Worm (Caenorhabditis elegans) whole organism, L1 larva: Measurements from ENCODE around the gene npr-8.

Experiments
- C34B4.2 ChIP-seq: sonication (generic microtip); optimal IDR thresholded peaks from 2 replicates; lab custom pipeline; 2017; ENCODE audit warnings: mild to moderate bottlenecking, missing genetic modification characterization, missing compliant biosample characterization
- F16B12.6 ChIP-seq: fragments of 150-350 bp; optimal IDR thresholded peaks from 2 replicates; lab custom pipeline; 2014; ENCODE audit warnings: missing biosample characterization, missing genetic modification characterization
- Y116A8C.19 ChIP-seq: sonication (generic microtip); optimal IDR thresholded peaks from 2 replicates; lab custom pipeline; 2016; ENCODE audit warnings: missing compliant biosample characterization, missing genetic modification characterization, borderline replicate concordance
- alr-1 ChIP-seq: fragments of 200-800 bp; sonication (Bioruptor generic); optimal IDR thresholded peaks from 2 replicates; lab custom pipeline; 2018; ENCODE audit warnings: borderline replicate concordance, mild to moderate bottlenecking, missing genetic modification characterization, missing compliant biosample characterization
- aly-2 ChIP-seq: fragments of 150-350 bp; optimal IDR thresholded peaks from 2 replicates; lab custom pipeline; 2014; ENCODE audit warnings: missing biosample characterization, missing genetic modification characterization
- blmp-1 ChIP-seq: fragments of 150-350 bp; optimal IDR thresholded peaks from 2 replicates; lab custom pipeline; 2014; ENCODE audit warnings: missing biosample characterization, missing genetic modification characterization
- ceh-82 ChIP-seq, 3 experiments: fragments of 150-350 bp in 1 of 3; sonication (generic microtip) in 2 of 3; optimal IDR thresholded peaks; 2 replicates each; lab custom pipeline; 2014 to 2017; ENCODE audit warnings: missing biosample characterization in 3 of 3, missing genetic modification characterization in 3 of 3
- ceh-90 ChIP-seq: sonication (generic microtip); optimal IDR thresholded peaks from 2 replicates; lab custom pipeline; 2016; ENCODE audit warnings: missing genetic modification characterization, missing compliant biosample characterization
- dpl-1 ChIP-seq, 3 experiments: fragments of 150-350 bp in 2 of 3; sonication (generic microtip) in 1 of 3; optimal IDR thresholded peaks; 2 replicates each; lab custom pipeline; 2014 to 2017; ENCODE audit warnings: missing biosample characterization in 3 of 3, missing genetic modification characterization in 3 of 3, missing genetic modification reagents in 3 of 3
- efl-1 ChIP-seq, 4 experiments: fragments of 150-350 bp; optimal IDR thresholded peaks in 3 of 4; peaks in 1 of 4; 1 replicate in 1 of 4; 2 replicates in 3 of 4; lab custom pipeline; 2014; ENCODE audit warnings: missing biosample characterization in 2 of 4, missing genetic modification characterization in 2 of 4, missing genetic modification reagents in 2 of 4
- egl-27 ChIP-seq, 2 experiments: fragments of 150-350 bp in 1 of 2; sonication (generic microtip); optimal IDR thresholded peaks; 3 replicates each; lab custom pipeline; 2017 to 2018; ENCODE audit warnings: missing biosample characterization in 2 of 2, missing genetic modification characterization in 2 of 2, missing genetic modification reagents in 2 of 2
- elt-3 ChIP-seq, 6 experiments: fragments of 150-350 bp in 1 of 6; sonication (generic microtip); optimal IDR thresholded peaks; 2 replicates each; lab custom pipeline; 2017 to 2018; ENCODE audit warnings: missing biosample characterization in 6 of 6, missing genetic modification characterization in 6 of 6, inconsistent platforms in 1 of 6
- ets-5 ChIP-seq: fragments of 200-800 bp; sonication (Bioruptor generic); IDR thresholded peaks from 2 replicates; pipeline ENCODE4 v1.3.6; 2022; ENCODE audit warnings: missing genetic modification characterization, missing compliant biosample characterization
- fkh-10 ChIP-seq: sonication (generic microtip); optimal IDR thresholded peaks from 2 replicates; lab custom pipeline; 2017; ENCODE audit warnings: missing biosample characterization, missing genetic modification reagents, missing genetic modification characterization
- fkh-4 ChIP-seq: sonication (generic microtip); optimal IDR thresholded peaks from 2 replicates; lab custom pipeline; 2016; ENCODE audit warnings: missing compliant biosample characterization, missing genetic modification characterization, borderline replicate concordance
- fos-1 ChIP-seq: fragments of 150-350 bp; optimal IDR thresholded peaks from 2 replicates; lab custom pipeline; 2014; ENCODE audit warnings: missing biosample characterization, missing genetic modification characterization
- hlh-4 ChIP-seq: sonication (generic microtip); optimal IDR thresholded peaks from 2 replicates; lab custom pipeline; 2016; ENCODE audit warnings: mild to moderate bottlenecking, missing genetic modification characterization, missing compliant biosample characterization
- hpl-2 ChIP-seq: fragments of 150-350 bp; optimal IDR thresholded peaks from 2 replicates; lab custom pipeline; 2014; ENCODE audit warnings: missing biosample characterization, missing genetic modification reagents, missing genetic modification characterization
- lin-14 ChIP-seq: fragments of 200-800 bp; sonication (Bioruptor generic); optimal IDR thresholded peaks from 2 replicates; lab custom pipeline; 2018; ENCODE audit warnings: mild to moderate bottlenecking, missing genetic modification characterization, moderate library complexity, missing compliant biosample characterization
- lin-35 ChIP-seq, 2 experiments: fragments of 150-350 bp; optimal IDR thresholded peaks; 2 replicates each; lab custom pipeline; 2014; ENCODE audit warnings: missing biosample characterization in 2 of 2, missing genetic modification characterization in 2 of 2, missing genetic modification reagents in 2 of 2
- lir-3 ChIP-seq: sonication (generic microtip); optimal IDR thresholded peaks from 2 replicates; lab custom pipeline; 2016; ENCODE audit warnings: mild to moderate bottlenecking, missing genetic modification characterization, moderate library complexity, missing compliant biosample characterization; ENCODE audit not compliant: poor library complexity
- lsy-2 ChIP-seq, 2 experiments: fragments of 150-350 bp; optimal IDR thresholded peaks; 2 replicates each; lab custom pipeline; 2014; ENCODE audit warnings: missing biosample characterization in 2 of 2, missing genetic modification characterization in 2 of 2
- mab-9 ChIP-seq: fragments of 200-800 bp; sonication (Bioruptor generic); IDR thresholded peaks from 2 replicates; pipeline ENCODE4 v1.3.6; 2022; ENCODE audit warnings: missing genetic modification reagents, missing genetic modification characterization, missing compliant biosample characterization
- mdl-1 ChIP-seq, 2 experiments: fragments of 150-350 bp; optimal IDR thresholded peaks; 2 replicates each; lab custom pipeline; 2014 to 2017; ENCODE audit warnings: missing biosample characterization in 2 of 2, missing genetic modification characterization in 2 of 2, inconsistent platforms in 1 of 2
- mep-1 ChIP-seq: fragments of 150-350 bp; optimal IDR thresholded peaks from 2 replicates; lab custom pipeline; 2014; ENCODE audit warnings: missing biosample characterization, missing genetic modification characterization
- nhr-19 ChIP-seq: fragments of 200-800 bp; sonication (Bioruptor generic); conservative IDR thresholded peaks from 2 replicates; pipeline ENCODE4 v1.3.6; 2022; ENCODE audit warnings: missing genetic modification characterization, missing compliant biosample characterization
- nhr-20 ChIP-seq: sonication (generic microtip); optimal IDR thresholded peaks from 2 replicates; lab custom pipeline; 2016; ENCODE audit warnings: mild to moderate bottlenecking, missing genetic modification characterization, missing compliant biosample characterization
- nhr-237 ChIP-seq: fragments of 150-350 bp; optimal IDR thresholded peaks from 2 replicates; lab custom pipeline; 2014; ENCODE audit warnings: missing biosample characterization, missing genetic modification characterization
- pag-3 ChIP-seq: sonication (generic microtip); optimal IDR thresholded peaks from 2 replicates; lab custom pipeline; 2017; ENCODE audit warnings: missing genetic modification characterization, mild to moderate bottlenecking, missing compliant biosample characterization, antibody characterized with exemption, borderline replicate concordance; ENCODE audit not compliant: insufficient read depth
- snu-23 ChIP-seq: sonication (generic microtip); optimal IDR thresholded peaks from 2 replicates; lab custom pipeline; 2016; ENCODE audit warnings: missing genetic modification characterization, missing compliant biosample characterization
- sox-4 ChIP-seq: sonication (generic microtip); optimal IDR thresholded peaks from 2 replicates; lab custom pipeline; 2016; ENCODE audit warnings: missing genetic modification characterization, missing compliant biosample characterization
- swsn-7 ChIP-seq: sonication (generic microtip); optimal IDR thresholded peaks from 2 replicates; lab custom pipeline; 2016; ENCODE audit warnings: missing genetic modification characterization, missing compliant biosample characterization
- tbx-2 ChIP-seq: sonication (generic microtip); optimal IDR thresholded peaks from 2 replicates; lab custom pipeline; 2016; ENCODE audit warnings: missing genetic modification characterization, missing compliant biosample characterization
- unc-30 ChIP-seq: sonication (generic microtip); optimal IDR thresholded peaks from 2 replicates; lab custom pipeline; 2017; ENCODE audit warnings: missing biosample characterization, missing genetic modification characterization
- unc-86 ChIP-seq: sonication (generic microtip); optimal IDR thresholded peaks from 2 replicates; lab custom pipeline; 2016; ENCODE audit warnings: missing genetic modification characterization, missing compliant biosample characterization
- unc-98 ChIP-seq: fragments of 200-800 bp; sonication (Bioruptor generic); IDR thresholded peaks from 2 replicates; pipeline ENCODE4 v1.3.6; 2022; ENCODE audit warnings: missing genetic modification characterization, missing compliant biosample characterization
- vab-15 ChIP-seq: sonication (generic microtip); optimal IDR thresholded peaks from 2 replicates; lab custom pipeline; 2017; ENCODE audit warnings: missing genotype, mild to moderate bottlenecking, missing genetic modification characterization, missing compliant biosample characterization
- xbp-1 ChIP-seq: sonication (generic microtip); optimal IDR thresholded peaks from 2 replicates; lab custom pipeline; 2016; ENCODE audit warnings: missing genetic modification characterization, missing compliant biosample characterization
- zip-4 ChIP-seq: fragments of 200-800 bp; sonication (Bioruptor generic); optimal IDR thresholded peaks from 2 replicates; lab custom pipeline; 2018; ENCODE audit warnings: mild to moderate bottlenecking, missing genetic modification characterization, moderate library complexity, missing compliant biosample characterization
- ztf-11 ChIP-seq, 2 experiments: sonication (generic microtip); optimal IDR thresholded peaks; 2 replicates each; lab custom pipeline; 2016 to 2017; ENCODE audit warnings: missing genetic modification characterization in 2 of 2, missing biosample characterization in 1 of 2, missing compliant biosample characterization in 1 of 2

The npr-8 gene

ce11 chrX:7334302-7334724 is 42.8 kb upstream of the npr-8 start, which contains the start of gene epg-7 (continued):
- TF ChIP-seq nhr-20: peak; percentile 98

ce11 chrX:7340394-7340793 is 36.7 kb upstream of the npr-8 start:
- TF ChIP-seq nhr-237 (tag; lab: Kevin White, UChicago) (no peak), lsy-2 (tag; optimal IDR thresholded peaks at IDR 0.05; lab: Kevin White, UChicago) (peak in 1 of 2 experiments; percentile 10), F16B12.6 (peak; percentile 77), zip-4 (GFP tag; lab: Kevin White, UChicago) (no peak), Y116A8C.19 (tag; lab: Kevin White, UChicago) (no peak), mab-9 (GFP tag; lab: Robert Waterston, UW) (no peak), C34B4.2 (tag; lab: Kevin White, UChicago) (no peak), aly-2 (no peak), swsn-7 (tag; lab: Kevin White, UChicago) (peak; percentile 24), ceh-90 (tag; lab: Kevin White, UChicago) (no peak), hlh-4 (no peak), vab-15 (tag; lab: Kevin White, UChicago) (no peak), mdl-1 (tag; optimal IDR thresholded peaks at IDR 0.05; lab: Kevin White, UChicago) (no peak), tbx-2 (tag; lab: Kevin White, UChicago) (no peak), egl-27 (tag; optimal IDR thresholded peaks at IDR 0.05; lab: Kevin White, UChicago) (no peak), fkh-10 (GFP tag; lab: Kevin White, UChicago) (no peak), nhr-19 (GFP tag; lab: Robert Waterston, UW) (no peak), elt-3 (tag; optimal IDR thresholded peaks at IDR 0.05; lab: Kevin White, UChicago) (peak in 1 of 6 experiments; percentile 3), alr-1 (tag; lab: Kevin White, UChicago) (no peak), unc-86 (tag; lab: Kevin White, UChicago) (no peak), fkh-4 (tag; lab: Kevin White, UChicago) (no peak), blmp-1 (tag; lab: Kevin White, UChicago) (peak; percentile 54), sox-4 (no peak), ceh-82 (tag; optimal IDR thresholded peaks at IDR 0.05; lab: Kevin White, UChicago) (no peak), dpl-1 (GFP tag; optimal IDR thresholded peaks at IDR 0.05; lab: Kevin White, UChicago) (peak; percentile 2 to 42 (median 28)), efl-1 (optimal IDR thresholded peaks at IDR 0.05; lab: Kevin White, UChicago) (peak; percentile 26 to 29), efl-1 (GFP tag; optimal IDR thresholded peaks at IDR 0.05 in 1 of 2; lab: Kevin White, UChicago) (peak; percentile 25 to 93), lin-35 (GFP tag; optimal IDR thresholded peaks at IDR 0.05; lab: Kevin White, UChicago) (peak; percentile 12 to 50), fos-1 (tag; lab: Kevin White, UChicago) (no peak), ets-5 (no peak), lir-3 (tag; lab: Kevin White, UChicago) (no peak), pag-3 (tag; lab: Kevin White, UChicago) (no peak), unc-98 (GFP tag; lab: Robert Waterston, UW) (no peak), snu-23 (GFP tag; lab: Kevin White, UChicago) (peak; percentile 12), unc-30 (tag; lab: Kevin White, UChicago) (no peak), mep-1 (peak; percentile 43), lin-14 (peak; percentile 12), ztf-11 (tag; optimal IDR thresholded peaks at IDR 0.05; lab: Kevin White, UChicago) (no peak), hpl-2 (GFP tag; lab: Kevin White, UChicago) (no peak), xbp-1 (tag; lab: Kevin White, UChicago) (peak; percentile 14)
